Worm (Caenorhabditis elegans) whole organism, L4 larva: ENCODE measurements around the gene K08D8.9.

Experiments
- F49E8.2 ChIP-seq: sonication (generic microtip); optimal IDR thresholded peaks from 2 replicates; lab custom pipeline; 2016; ENCODE audit warnings: missing compliant biosample characterization, mild to moderate bottlenecking, missing genetic modification characterization, borderline replicate concordance
- attf-4 ChIP-seq: sonication (generic microtip); optimal IDR thresholded peaks from 3 replicates; lab custom pipeline; 2017; ENCODE audit warnings: missing biosample characterization, missing genetic modification characterization
- daf-12 ChIP-seq: fragments of 150-350 bp; optimal IDR thresholded peaks from 2 replicates; lab custom pipeline; 2014; ENCODE audit warnings: missing biosample characterization, missing genetic modification reagents, missing genetic modification characterization
- nhr-28 ChIP-seq: fragments of 150-350 bp; optimal IDR thresholded peaks from 2 replicates; lab custom pipeline; 2014; ENCODE audit warnings: missing biosample characterization, missing genetic modification characterization

DNA sequence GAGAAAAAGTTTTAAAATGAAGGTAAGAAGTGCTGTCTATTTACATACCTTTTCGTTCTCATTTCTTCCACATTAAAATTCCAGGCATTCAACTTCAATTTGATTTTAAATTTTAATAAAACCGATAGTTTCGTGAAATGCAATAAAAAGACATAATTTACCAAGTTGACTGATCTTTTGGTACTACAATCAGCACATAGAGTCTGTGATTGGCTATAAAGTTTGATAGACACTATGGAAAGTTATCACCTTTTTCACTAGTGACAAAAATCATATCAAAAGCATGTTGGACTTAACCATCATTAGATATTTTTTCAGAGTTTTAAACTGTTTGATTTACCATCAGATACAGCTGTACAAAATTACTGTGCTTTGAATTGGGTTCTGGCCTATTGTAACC is 16.0 kb downstream of the K08D8.9 start, which contains the start of gene srz-15:
- TF ChIP-seq nhr-28 (tag; lab: Kevin White, UChicago), result no peak
- no peak for TF ChIP-seq attf-4 (tag; lab: Kevin White, UChicago)
- TF ChIP-seq F49E8.2 (tag; lab: Kevin White, UChicago), result no peak
- no peak for TF ChIP-seq daf-12 (tag; lab: Kevin White, UChicago)
